Fruit fly (Drosophila melanogaster) whole organism, adult: ENCODE results near the gene mid.

ENCODE experiments used
- CG11617 ChIP-seq: fragments of 200-800 bp; sonication (Bioruptor generic); optimal IDR thresholded peaks from 2 replicates; lab custom pipeline; 2017; ENCODE audit warnings: mild to moderate bottlenecking, missing biosample characterization, missing genetic modification reagents, missing genetic modification characterization
- CG12768 ChIP-seq: fragments of 200-800 bp; sonication (Bioruptor generic); optimal IDR thresholded peaks from 2 replicates; lab custom pipeline; 2017; ENCODE audit warnings: missing biosample characterization, missing genetic modification characterization, mild to moderate bottlenecking, moderate library complexity, missing genetic modification reagents
- CG14711 ChIP-seq: fragments of 200-800 bp; sonication (Bioruptor generic); optimal IDR thresholded peaks from 2 replicates; lab custom pipeline; 2018; ENCODE audit warnings: missing biosample characterization, mild to moderate bottlenecking, missing genetic modification characterization, moderate library complexity
- CG1620 ChIP-seq: fragments of 200-800 bp; sonication (Bioruptor generic); optimal IDR thresholded peaks from 2 replicates; lab custom pipeline; 2016; ENCODE audit warnings: missing biosample characterization, missing genetic modification characterization
- CG33017 ChIP-seq: fragments of 200-800 bp; sonication (Bioruptor generic); optimal IDR thresholded peaks from 2 replicates; lab custom pipeline; 2018; ENCODE audit warnings: missing biosample characterization, mild to moderate bottlenecking, missing genetic modification characterization, moderate library complexity
- CG5204 ChIP-seq: fragments of 200-800 bp; sonication (Bioruptor generic); optimal IDR thresholded peaks from 2 replicates; lab custom pipeline; 2016; ENCODE audit warnings: missing biosample characterization, missing genetic modification characterization
- CG7045 ChIP-seq: fragments of 200-800 bp; sonication (Bioruptor generic); optimal IDR thresholded peaks from 2 replicates; lab custom pipeline; 2017; ENCODE audit warnings: missing biosample characterization, mild to moderate bottlenecking, missing genetic modification characterization
- CG7101 ChIP-seq: fragments of 200-800 bp; sonication (Bioruptor generic); optimal IDR thresholded peaks from 2 replicates; lab custom pipeline; 2018; ENCODE audit warnings: missing biosample characterization, mild to moderate bottlenecking, missing genetic modification characterization, moderate library complexity
- Clk ChIP-seq: fragments of 200-800 bp; sonication (Bioruptor generic); optimal IDR thresholded peaks from 2 replicates; lab custom pipeline; 2017; ENCODE audit warnings: missing biosample characterization, missing genetic modification characterization
- Crg-1 ChIP-seq: fragments of 200-800 bp; sonication (Bioruptor generic); optimal IDR thresholded peaks from 2 replicates; lab custom pipeline; 2016; ENCODE audit warnings: missing biosample characterization, missing genetic modification characterization
- Hr96 ChIP-seq: fragments of 200-800 bp; sonication (Bioruptor generic); optimal IDR thresholded peaks from 2 replicates; lab custom pipeline; 2016; ENCODE audit warnings: missing biosample characterization, missing genetic modification characterization
- Mnt ChIP-seq: fragments of 200-800 bp; sonication (Bioruptor generic); optimal IDR thresholded peaks from 2 replicates; lab custom pipeline; 2016; ENCODE audit warnings: missing biosample characterization, mild to moderate bottlenecking, missing genetic modification characterization
- bab1 ChIP-seq: fragments of 200-800 bp; sonication (Bioruptor generic); optimal IDR thresholded peaks from 3 replicates; lab custom pipeline; 2019; ENCODE audit warnings: missing biosample characterization, mild to moderate bottlenecking, missing genetic modification characterization, moderate library complexity
- cic ChIP-seq: fragments of 200-800 bp; sonication (Bioruptor generic); optimal IDR thresholded peaks from 2 replicates; lab custom pipeline; 2017; ENCODE audit warnings: missing biosample characterization, mild to moderate bottlenecking, missing genetic modification characterization, moderate library complexity
- cnc ChIP-seq, 2 experiments: fragments of >200 bp; optimal IDR thresholded peaks; 2 replicates each; lab custom pipeline; 2017
- kay ChIP-seq: fragments of 200-800 bp; sonication (Bioruptor generic); peaks from one replicate; lab custom pipeline; 2016; ENCODE audit warnings: missing biosample characterization, missing genetic modification characterization, borderline replicate concordance
- ovo ChIP-seq: fragments of 200-800 bp; sonication (Bioruptor generic); optimal IDR thresholded peaks from 2 replicates; lab custom pipeline; 2016; ENCODE audit warnings: missing biosample characterization, missing genetic modification characterization
- pad ChIP-seq: fragments of 200-800 bp; sonication (Bioruptor generic); optimal IDR thresholded peaks from 3 replicates; lab custom pipeline; 2017; ENCODE audit warnings: missing biosample characterization, missing genetic modification characterization, mild to moderate bottlenecking, moderate library complexity, missing genetic modification reagents
- tj ChIP-seq: fragments of 200-800 bp; sonication (Bioruptor generic); optimal IDR thresholded peaks from 3 replicates; lab custom pipeline; 2017; ENCODE audit warnings: missing biosample characterization, mild to moderate bottlenecking, missing genetic modification characterization, moderate library complexity
- toe ChIP-seq: fragments of 200-800 bp; sonication (Bioruptor generic); optimal IDR thresholded peaks from 2 replicates; lab custom pipeline; 2016; ENCODE audit warnings: missing biosample characterization, missing genetic modification characterization

mid gene

dm6 chr2L:5434298-5434697 is 27.1 kb upstream of the mid start:
- TF ChIP-seq CG5204 (GFP tag; lab: Kevin White, UChicago) (peak; percentile 24), kay (peak; percentile 10), CG33017 (tag; lab: Kevin White, UChicago) (peak; percentile 62), CG7045 (GFP tag; lab: Kevin White, UChicago) (peak; percentile 13), cic (GFP tag; lab: Kevin White, UChicago) (no peak), toe (GFP tag; lab: Kevin White, UChicago) (peak; percentile 10), bab1 (no peak), CG1620 (GFP tag; lab: Kevin White, UChicago) (no peak)

DNA sequence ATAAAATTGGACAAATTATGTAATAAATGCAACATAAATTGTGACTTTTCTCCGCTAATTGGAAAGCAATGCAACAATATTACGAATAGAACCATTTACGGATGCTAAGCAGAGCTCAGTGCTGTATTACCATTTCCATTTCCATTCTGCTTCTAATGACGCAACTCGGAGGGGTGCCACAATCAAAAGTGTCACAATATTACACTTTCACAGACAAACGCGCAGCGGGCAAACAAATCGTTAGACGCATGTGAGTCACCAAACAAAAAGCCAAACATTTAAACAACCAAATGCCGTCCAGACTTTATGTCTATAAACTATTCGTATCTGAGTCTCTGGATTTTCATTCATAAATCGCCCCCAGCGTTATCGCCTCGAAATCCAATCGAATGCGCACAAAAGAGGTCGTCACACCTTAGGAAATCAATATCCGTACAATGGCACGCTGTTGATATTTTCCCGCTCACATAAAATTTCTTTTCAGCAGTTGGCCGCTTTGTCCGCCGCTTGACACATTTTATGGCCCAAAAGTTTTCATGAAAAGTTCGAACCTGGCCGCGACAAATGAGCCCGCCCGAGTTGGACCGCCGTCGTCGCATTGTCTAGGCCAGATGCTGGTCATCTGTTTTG is 18.9 kb upstream of the mid start:
- TF ChIP-seq toe (GFP tag; lab: Kevin White, UChicago) (no peak), tj (GFP tag; lab: Kevin White, UChicago) (no peak), CG1620 (GFP tag; lab: Kevin White, UChicago) (no peak), cic (GFP tag; lab: Kevin White, UChicago) (no peak), cnc (optimal IDR thresholded peaks at IDR 0.05; lab: Kevin White, UChicago) (no peak), CG11617 (no peak), CG7101 (no peak), bab1 (no peak), Clk (GFP tag; lab: Kevin White, UChicago) (no peak), Hr96 (GFP tag; lab: Kevin White, UChicago) (no peak), CG7045 (GFP tag; lab: Kevin White, UChicago) (no peak), Crg-1 (no peak), Mnt (GFP tag; lab: Kevin White, UChicago) (no peak), kay (no peak), pad (GFP tag; lab: Kevin White, UChicago) (no peak), CG5204 (GFP tag; lab: Kevin White, UChicago) (no peak), CG14711 (no peak), CG12768 (GFP tag; lab: Kevin White, UChicago) (no peak), CG33017 (tag; lab: Kevin White, UChicago) (no peak), ovo (no peak)

dm6 chr2L:5444675-5445074 is 16.8 kb upstream of the mid start:
- TF ChIP-seq cnc (optimal IDR thresholded peaks at IDR 0.05; lab: Kevin White, UChicago): no peak
- no peak for TF ChIP-seq ovo
- TF ChIP-seq pad (GFP tag; lab: Kevin White, UChicago): no peak
- no peak for TF ChIP-seq bab1

- no peak for TF ChIP-seq CG7045 (GFP tag; lab: Kevin White, UChicago)
- TF ChIP-seq ovo: no peak
- TF ChIP-seq CG5204 (GFP tag; lab: Kevin White, UChicago): no peak
- no peak for TF ChIP-seq bab1
- TF ChIP-seq CG11617: no peak
- no peak for TF ChIP-seq cic (GFP tag; lab: Kevin White, UChicago)
These were observed 15.8 kb upstream of the mid start for dm6 chr2L:5445488-5446171.

DNA sequence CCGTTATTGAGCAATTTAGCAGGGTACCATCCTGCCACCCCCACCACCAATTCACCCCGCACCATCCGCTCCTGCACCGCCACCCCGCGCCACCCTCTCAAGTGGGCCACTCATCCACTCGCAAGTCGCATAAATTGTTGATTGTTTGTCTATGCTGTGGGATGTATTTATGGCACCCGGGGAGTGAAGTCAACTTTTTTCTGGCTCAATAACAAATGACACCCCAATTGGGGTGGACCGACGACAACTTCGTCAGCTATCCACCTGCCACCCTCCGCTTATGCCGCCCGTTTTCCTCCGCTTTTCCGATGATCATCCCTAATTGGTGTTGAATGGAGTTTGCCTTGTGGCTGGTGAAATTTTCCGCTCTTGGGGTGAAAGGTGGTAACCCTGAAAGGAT is 15.2 kb upstream of the mid start:
- no peak for TF ChIP-seq cic (GFP tag; lab: Kevin White, UChicago)
- no peak for TF ChIP-seq CG7045 (GFP tag; lab: Kevin White, UChicago)
- TF ChIP-seq kay: no peak

DNA sequence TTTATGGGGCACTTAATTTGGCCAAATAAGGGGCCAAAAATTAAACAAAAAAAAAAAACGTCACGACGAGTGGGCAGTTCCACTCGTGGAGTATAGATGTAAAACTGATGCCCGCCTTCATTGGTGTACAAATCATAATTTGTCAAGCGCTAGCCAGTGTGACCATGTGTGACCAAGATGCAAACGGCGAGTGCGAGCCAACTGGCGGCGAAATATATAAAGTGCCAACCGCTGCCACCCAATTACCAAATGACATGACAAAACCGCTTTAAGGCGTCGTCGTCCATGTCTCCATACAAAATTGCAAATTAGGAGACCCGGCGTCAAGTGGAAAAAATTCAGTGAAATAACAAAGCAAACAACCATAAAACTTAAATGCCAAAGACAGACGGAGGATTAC is 14.2 kb upstream of the mid start:
- no peak for TF ChIP-seq pad (GFP tag; lab: Kevin White, UChicago)
- no peak for TF ChIP-seq CG5204 (GFP tag; lab: Kevin White, UChicago)
- no peak for TF ChIP-seq CG1620 (GFP tag; lab: Kevin White, UChicago)
- no peak for TF ChIP-seq cnc (optimal IDR thresholded peaks at IDR 0.05; lab: Kevin White, UChicago)
- TF ChIP-seq CG11617: no peak
- no peak for TF ChIP-seq Crg-1
- no peak for TF ChIP-seq cic (GFP tag; lab: Kevin White, UChicago)
- no peak for TF ChIP-seq Hr96 (GFP tag; lab: Kevin White, UChicago)
- no peak for TF ChIP-seq CG14711
- TF ChIP-seq CG7045 (GFP tag; lab: Kevin White, UChicago): no peak
- TF ChIP-seq Clk (GFP tag; lab: Kevin White, UChicago): no peak
- TF ChIP-seq CG7101: no peak
- no peak for TF ChIP-seq kay
- TF ChIP-seq tj (GFP tag; lab: Kevin White, UChicago): no peak
- TF ChIP-seq toe (GFP tag; lab: Kevin White, UChicago): no peak
- TF ChIP-seq bab1: no peak
- no peak for TF ChIP-seq Mnt (GFP tag; lab: Kevin White, UChicago)
- no peak for TF ChIP-seq CG12768 (GFP tag; lab: Kevin White, UChicago)

DNA sequence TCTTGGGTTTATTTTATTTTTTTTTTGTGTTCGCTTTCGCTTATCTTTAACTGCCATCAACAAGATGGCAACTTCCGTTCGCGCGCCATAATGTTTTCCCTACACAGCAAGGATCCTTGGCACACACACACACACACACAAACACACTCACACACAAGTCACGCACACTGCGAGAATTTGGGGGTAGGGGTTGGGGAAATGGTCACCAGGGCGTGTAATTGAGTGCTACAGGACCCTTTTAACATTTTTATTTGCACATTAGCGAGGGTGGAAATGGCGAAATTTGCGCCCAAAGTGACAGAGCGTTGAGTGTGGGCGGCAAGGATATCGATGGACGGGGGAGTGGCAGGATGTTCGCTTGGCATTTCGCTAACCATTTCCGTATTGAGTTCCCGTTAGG is 13.3 kb upstream of the mid start:
- TF ChIP-seq CG5204 (GFP tag; lab: Kevin White, UChicago): no peak
- no peak for TF ChIP-seq kay
- TF ChIP-seq CG33017 (tag; lab: Kevin White, UChicago): no peak
- no peak for TF ChIP-seq CG1620 (GFP tag; lab: Kevin White, UChicago)
- no peak for TF ChIP-seq Crg-1
- TF ChIP-seq CG7045 (GFP tag; lab: Kevin White, UChicago): no peak
- TF ChIP-seq tj (GFP tag; lab: Kevin White, UChicago): no peak
- TF ChIP-seq CG7101: no peak
